Worm (Caenorhabditis elegans): ENCODE results near the gene vrk-1.

Gene vrk-1

DNA sequence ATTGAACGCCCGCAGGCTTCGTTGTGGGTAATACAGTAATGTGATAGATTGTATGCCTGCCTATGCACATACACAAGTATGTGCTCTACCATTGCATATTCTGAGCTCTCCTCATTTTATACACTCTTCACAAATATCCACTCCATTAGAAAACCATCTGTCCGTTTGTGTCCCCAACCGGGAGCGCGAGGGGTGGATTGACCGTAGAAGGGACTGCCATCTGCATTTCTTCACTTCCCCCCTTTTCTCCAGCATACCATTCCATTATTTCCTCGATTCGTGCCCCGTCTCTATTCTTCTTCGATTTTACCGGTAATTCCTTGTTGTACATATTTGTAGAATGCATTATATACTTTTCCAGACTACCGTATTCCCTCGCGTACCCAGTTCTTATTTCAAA, 11.4 kb downstream of the vrk-1 start:
- no peak for TF ChIP-seq nhr-10 (tag; optimal IDR thresholded peaks at IDR 0.05)
- no peak for TF ChIP-seq gmeb-1 (tag; optimal IDR thresholded peaks at IDR 0.05)
- no peak for TF ChIP-seq dmd-4 (tag; optimal IDR thresholded peaks at IDR 0.05)
- no peak for TF ChIP-seq elt-1 (tag; optimal IDR thresholded peaks at IDR 0.05)
- no peak for TF ChIP-seq blmp-1 (tag; optimal IDR thresholded peaks at IDR 0.05; ENCODE audit: insufficient read depth)
- TF ChIP-seq sma-9 (GFP tag; optimal IDR thresholded peaks at IDR 0.05), result no peak
- no peak for TF ChIP-seq sma-9 (tag; optimal IDR thresholded peaks at IDR 0.05)
- no peak for TF ChIP-seq nhr-6 (tag; optimal IDR thresholded peaks at IDR 0.05)
- TF ChIP-seq unc-62 (GFP tag; optimal IDR thresholded peaks at IDR 0.05), result no peak
- TF ChIP-seq ztf-11 (tag; optimal IDR thresholded peaks at IDR 0.05), result no peak

DNA sequence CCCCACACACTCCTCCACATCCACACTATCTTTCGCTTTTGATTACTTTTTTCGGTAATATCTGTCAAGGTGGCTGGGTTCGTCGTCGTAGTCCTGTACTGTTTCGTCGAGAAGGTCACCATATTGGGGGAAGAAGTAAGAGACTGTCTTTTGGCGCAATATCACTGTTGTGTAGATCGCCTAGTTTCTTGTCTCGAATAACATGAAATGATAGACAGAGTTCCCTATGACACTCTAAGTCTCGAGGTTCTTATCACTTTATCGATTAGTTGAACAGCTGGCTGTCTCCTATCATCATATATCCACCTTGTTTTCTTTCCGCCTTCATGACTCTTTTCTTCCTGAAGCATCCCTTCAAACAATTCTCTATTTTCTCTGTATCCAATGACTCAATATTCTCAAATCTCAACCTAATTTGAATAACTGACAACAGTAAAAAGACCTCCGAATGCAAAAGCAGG, 12.2 kb downstream of the vrk-1 start:
- TF ChIP-seq nhr-129 (tag; optimal IDR thresholded peaks at IDR 0.05) (peak; percentile 62), nhr-21 (tag; optimal IDR thresholded peaks at IDR 0.05) (peak; percentile 34), snpc-4 (tag; optimal IDR thresholded peaks at IDR 0.05) (no peak), ztf-1 (GFP tag; conservative IDR thresholded peaks at IDR 0.05) (no peak), gmeb-1 (tag; optimal IDR thresholded peaks at IDR 0.05) (peak; percentile 8), nhr-237 (tag; optimal IDR thresholded peaks at IDR 0.05) (no peak), mbf-1 (tag; optimal IDR thresholded peaks at IDR 0.05) (no peak), fos-1 (tag; optimal IDR thresholded peaks at IDR 0.05) (peak; percentile 34), sma-9 (GFP tag; optimal IDR thresholded peaks at IDR 0.05) (peak; percentile 26), sma-9 (tag; optimal IDR thresholded peaks at IDR 0.05) (no peak), sma-3 (GFP tag; optimal IDR thresholded peaks at IDR 0.05) (peak; percentile 42)

ce11 chrII:5936009-5936408, 14.2 kb downstream of the vrk-1 start:
- TF ChIP-seq dmd-4 (tag; optimal IDR thresholded peaks at IDR 0.05) (no peak), nhr-237 (tag; optimal IDR thresholded peaks at IDR 0.05) (no peak), nhr-6 (tag; optimal IDR thresholded peaks at IDR 0.05) (no peak), sma-3 (GFP tag; optimal IDR thresholded peaks at IDR 0.05) (peak; percentile 20), unc-55 (GFP tag; optimal IDR thresholded peaks at IDR 0.05) (no peak), R02D3.7 (tag; optimal IDR thresholded peaks at IDR 0.05) (no peak), nhr-77 (tag; optimal IDR thresholded peaks at IDR 0.05) (no peak), ztf-4 (tag; optimal IDR thresholded peaks at IDR 0.05) (no peak), skn-1 (tag; optimal IDR thresholded peaks at IDR 0.05) (no peak), peb-1 (tag; optimal IDR thresholded peaks at IDR 0.05) (no peak), ztf-1 (GFP tag; conservative IDR thresholded peaks at IDR 0.05) (no peak), ama-1 (optimal IDR thresholded peaks at IDR 0.05) (no peak), lin-39 (tag; optimal IDR thresholded peaks at IDR 0.05) (no peak), gmeb-1 (tag; optimal IDR thresholded peaks at IDR 0.05) (peak; percentile 48), alr-1 (tag; optimal IDR thresholded peaks at IDR 0.05) (no peak), sma-9 (GFP tag; optimal IDR thresholded peaks at IDR 0.05) (peak; percentile 61), sma-9 (tag; optimal IDR thresholded peaks at IDR 0.05) (no peak), C34F6.9 (tag; optimal IDR thresholded peaks at IDR 0.05) (no peak), lin-11 (tag; optimal IDR thresholded peaks at IDR 0.05) (no peak), aly-2 (tag; optimal IDR thresholded peaks at IDR 0.05) (no peak), zag-1 (tag; optimal IDR thresholded peaks at IDR 0.05) (no peak), nhr-25 (tag; optimal IDR thresholded peaks at IDR 0.05) (no peak), elt-1 (tag; optimal IDR thresholded peaks at IDR 0.05) (no peak), snpc-4 (tag; optimal IDR thresholded peaks at IDR 0.05) (no peak), mdl-1 (tag; optimal IDR thresholded peaks at IDR 0.05) (no peak), fos-1 (tag; optimal IDR thresholded peaks at IDR 0.05) (peak; percentile 69), ztf-11 (tag; optimal IDR thresholded peaks at IDR 0.05) (no peak), ceh-16 (tag; optimal IDR thresholded peaks at IDR 0.05) (no peak), Y55F3AM.14 (GFP tag; optimal IDR thresholded peaks at IDR 0.05) (no peak), elt-3 (tag; optimal IDR thresholded peaks at IDR 0.05) (no peak), blmp-1 (tag; optimal IDR thresholded peaks at IDR 0.05; ENCODE audit: insufficient read depth) (no peak), sem-4 (tag; optimal IDR thresholded peaks at IDR 0.05) (no peak), nhr-10 (tag; optimal IDR thresholded peaks at IDR 0.05) (no peak), egl-27 (tag; optimal IDR thresholded peaks at IDR 0.05) (no peak), unc-39 (tag; optimal IDR thresholded peaks at IDR 0.05) (no peak), nhr-129 (tag; optimal IDR thresholded peaks at IDR 0.05) (no peak), crh-2 (tag; optimal IDR thresholded peaks at IDR 0.05) (peak; percentile 97), mab-5 (tag; optimal IDR thresholded peaks at IDR 0.05) (no peak)

Data from whole organism, L2 larva.